Fruit fly (Drosophila melanogaster): ENCODE measurements around the gene SP1029.

SP1029 gene

dm6 chr3R:29207996-29208395 lies 42.3 kb downstream of the SP1029 start (continued):
- TF ChIP-seq run (tag; optimal IDR thresholded peaks at IDR 0.05) (peak; percentile 55), CG5245 (GFP tag; optimal IDR thresholded peaks at IDR 0.05) (peak; percentile 39), CG4360 (GFP tag; IDR thresholded peaks at IDR 0.05) (no peak), B-H2 (GFP tag; optimal IDR thresholded peaks at IDR 0.05) (no peak), CG9609 (GFP tag; optimal IDR thresholded peaks at IDR 0.05) (no peak), prd (optimal IDR thresholded peaks at IDR 0.05) (no peak), prd (GFP tag; IDR thresholded peaks at IDR 0.05) (peak; percentile 57; the same call in 2 of the 3 replicates), Adf1 (GFP tag; IDR thresholded peaks at IDR 0.05) (no peak), danr (GFP tag; IDR thresholded peaks at IDR 0.05) (peak; percentile 37; the same call in 1 of the 2 replicates), ssp (GFP tag; IDR thresholded peaks at IDR 0.05) (peak; percentile 26; the same call in 1 of the 2 replicates), abd-A (tag; optimal IDR thresholded peaks at IDR 0.05) (no peak), kah (GFP tag; optimal IDR thresholded peaks at IDR 0.05) (peak; percentile 42), CG34422 (GFP tag; IDR thresholded peaks at IDR 0.05) (peak; percentile 56; the same call in 1 of the 3 replicates), HLH3B (GFP tag; IDR thresholded peaks at IDR 0.05) (peak; percentile 70), btn (GFP tag; optimal IDR thresholded peaks at IDR 0.05) (no peak), CG1603 (tag; optimal IDR thresholded peaks at IDR 0.05) (peak; percentile 82), crp (GFP tag; optimal IDR thresholded peaks at IDR 0.05) (no peak), ato (GFP tag; IDR thresholded peaks at IDR 0.05; ENCODE audit: partially characterized antibody) (no peak), CG12155 (GFP tag; optimal IDR thresholded peaks at IDR 0.05) (peak; percentile 24), Xrp1 (GFP tag; IDR thresholded peaks at IDR 0.05) (peak; percentile 75), wek (GFP tag; optimal IDR thresholded peaks at IDR 0.05) (no peak), CG9817 (tag; optimal IDR thresholded peaks at IDR 0.05) (peak; percentile 24), ac (GFP tag; optimal IDR thresholded peaks at IDR 0.05) (no peak), H2.0 (GFP tag; IDR thresholded peaks at IDR 0.05) (peak; percentile 69), CG18619 (GFP tag; optimal IDR thresholded peaks at IDR 0.05) (peak; percentile 32), Oaz (GFP tag; IDR thresholded peaks at IDR 0.05) (peak; percentile 36; the same call in 1 of the 2 replicates), Hr3 (GFP tag; optimal IDR thresholded peaks at IDR 0.05) (peak; percentile 67), Hsf (GFP tag; optimal IDR thresholded peaks at IDR 0.05) (peak; percentile 43), CG10147 (GFP tag; optimal IDR thresholded peaks at IDR 0.05) (peak; percentile 45), nerfin-1 (tag; optimal IDR thresholded peaks at IDR 0.05) (peak; percentile 52), CG10321 (GFP tag; IDR thresholded peaks at IDR 0.05) (no peak), hbn (GFP tag; IDR thresholded peaks at IDR 0.05; ENCODE audit: partially characterized antibody) (no peak), kay (GFP tag; optimal IDR thresholded peaks at IDR 0.05) (no peak), pb (GFP tag; optimal IDR thresholded peaks at IDR 0.05) (no peak), CG13894 (tag; optimal IDR thresholded peaks at IDR 0.05) (no peak), CG9437 (GFP tag; optimal IDR thresholded peaks at IDR 0.05) (peak; percentile 41), her (GFP tag; optimal IDR thresholded peaks at IDR 0.05) (no peak), CG16815 (GFP tag; optimal IDR thresholded peaks at IDR 0.05) (no peak), Dip3 (GFP tag; optimal IDR thresholded peaks at IDR 0.05) (peak; percentile 26), CG12071 (GFP tag; optimal IDR thresholded peaks at IDR 0.05) (peak; percentile 66), CG10267 (tag; optimal IDR thresholded peaks at IDR 0.05) (peak; percentile 69), sens-2 (GFP tag; IDR thresholded peaks at IDR 0.05) (no peak), NK7.1 (GFP tag; optimal IDR thresholded peaks at IDR 0.05) (peak; percentile 14), bowl (GFP tag; IDR thresholded peaks at IDR 0.05) (0 out of 2 replicates have a peak, but pooled peaks have one; percentile 28), Doc2 (GFP tag; IDR thresholded peaks at IDR 0.05) (no peak), Atf6 (GFP tag; IDR thresholded peaks at IDR 0.05) (no peak), Hr39 (optimal IDR thresholded peaks at IDR 0.05) (no peak), shn (GFP tag; optimal IDR thresholded peaks at IDR 0.05) (no peak), zf30C (GFP tag; optimal IDR thresholded peaks at IDR 0.05) (no peak), CG2875 (GFP tag; optimal IDR thresholded peaks at IDR 0.05) (peak; percentile 63), sens (GFP tag) (peak; percentile 94), CG33557 (GFP tag; optimal IDR thresholded peaks at IDR 0.05) (peak; percentile 14)
